Fruit fly (Drosophila melanogaster): ENCODE results near the gene Rbp9.

Rbp9 gene

dm6 chr2L:2976829-2977228, 22.3 kb downstream of the Rbp9 start, which contains the start of the genes CG9641 and CG3165 (continued):
- TF ChIP-seq CG16813 (GFP tag; IDR thresholded peaks at IDR 0.05; ENCODE audit: partially characterized antibody) (peak; percentile 97), slp2 (GFP tag; optimal IDR thresholded peaks at IDR 0.05) (peak; percentile 82), ttk (GFP tag; IDR thresholded peaks at IDR 0.05) (peak; percentile 73), odd (GFP tag; optimal IDR thresholded peaks at IDR 0.05) (no peak), Ada2b (GFP tag; IDR thresholded peaks at IDR 0.05) (peak; percentile 72), gsb (GFP tag; IDR thresholded peaks at IDR 0.05) (peak; percentile 66; the same call in 1 of the 2 replicates), CG2129 (GFP tag; IDR thresholded peaks at IDR 0.05; ENCODE audit: partially characterized antibody) (peak; percentile 91), Deaf1 (tag; optimal IDR thresholded peaks at IDR 0.05) (no peak), chn (GFP tag; optimal IDR thresholded peaks at IDR 0.05) (peak; percentile 91), CG18599 (GFP tag; optimal IDR thresholded peaks at IDR 0.05) (peak; percentile 89), nmo (GFP tag; optimal IDR thresholded peaks at IDR 0.05) (peak; percentile 91), CG31224 (GFP tag; IDR thresholded peaks at IDR 0.05) (peak; percentile 49; the same call in 1 of the 2 replicates), CG3847 (GFP tag; IDR thresholded peaks at IDR 0.05) (peak; percentile 88), Eip74EF (GFP tag; optimal IDR thresholded peaks at IDR 0.05) (no peak), D19B (GFP tag; optimal IDR thresholded peaks at IDR 0.05) (no peak), lbe (GFP tag; optimal IDR thresholded peaks at IDR 0.05) (peak; percentile 89), CG12236 (GFP tag; optimal IDR thresholded peaks at IDR 0.05) (peak; percentile 74), CG10147 (GFP tag; optimal IDR thresholded peaks at IDR 0.05) (peak; percentile 82), danr (GFP tag; IDR thresholded peaks at IDR 0.05) (peak; percentile 67; the same call in 1 of the 2 replicates), rib (GFP tag; IDR thresholded peaks at IDR 0.05) (no peak), CG6689 (GFP tag; IDR thresholded peaks at IDR 0.05) (peak; percentile 88), gt (GFP tag; IDR thresholded peaks at IDR 0.05) (peak; percentile 55; the same call in 1 of the 2 replicates), dimm (GFP tag; IDR thresholded peaks at IDR 0.05) (no peak), pan (optimal IDR thresholded peaks at IDR 0.05) (no peak), pan (GFP tag; optimal IDR thresholded peaks at IDR 0.05 in 1 of 2, IDR thresholded peaks at IDR 0.05 in 1 of 2) (peak in 1 of 2 experiments; percentile 79), crp (GFP tag; optimal IDR thresholded peaks at IDR 0.05) (peak in 1 of 2 experiments; percentile 46), Hand (GFP tag; optimal IDR thresholded peaks at IDR 0.05) (peak; percentile 50), eve (GFP tag; optimal IDR thresholded peaks at IDR 0.05) (no peak), CG7963 (GFP tag; IDR thresholded peaks at IDR 0.05; ENCODE audit: partially characterized antibody) (peak; percentile 64), hbn (GFP tag; IDR thresholded peaks at IDR 0.05; ENCODE audit: partially characterized antibody) (peak; percentile 98), run (tag; optimal IDR thresholded peaks at IDR 0.05) (peak; percentile 20), ken (GFP tag; IDR thresholded peaks at IDR 0.05) (peak; percentile 86), CG2116 (GFP tag; optimal IDR thresholded peaks at IDR 0.05) (peak; percentile 72), HLH4C (GFP tag; IDR thresholded peaks at IDR 0.05; ENCODE audit: partially characterized antibody) (peak; percentile 90), bbx (GFP tag; IDR thresholded peaks at IDR 0.05; ENCODE audit: partially characterized antibody) (peak; percentile 89), CG17186 (GFP tag; optimal IDR thresholded peaks at IDR 0.05) (peak; percentile 75), CG3281 (GFP tag; optimal IDR thresholded peaks at IDR 0.05) (peak; percentile 76), CG13624 (GFP tag; optimal IDR thresholded peaks at IDR 0.05) (peak; percentile 92), bab2 (GFP tag; optimal IDR thresholded peaks at IDR 0.05) (peak; percentile 90), dm (GFP tag; optimal IDR thresholded peaks at IDR 0.05) (peak; percentile 77), knrl (GFP tag; IDR thresholded peaks at IDR 0.05; ENCODE audit: partially characterized antibody) (peak; percentile 97), ci (GFP tag; IDR thresholded peaks at IDR 0.05) (peak; percentile 80), cwo (GFP tag; optimal IDR thresholded peaks at IDR 0.05) (peak; percentile 73), nerfin-2 (GFP tag; IDR thresholded peaks at IDR 0.05; ENCODE audit: partially characterized antibody) (peak; percentile 88), CG12155 (GFP tag; optimal IDR thresholded peaks at IDR 0.05) (peak; percentile 86), CG9437 (GFP tag; optimal IDR thresholded peaks at IDR 0.05) (peak; percentile 69), CG11456 (GFP tag; IDR thresholded peaks at IDR 0.05) (peak; percentile 90), NK7.1 (GFP tag; optimal IDR thresholded peaks at IDR 0.05) (peak; percentile 66), Tbp (GFP tag; optimal IDR thresholded peaks at IDR 0.05) (no peak), dati (GFP tag; IDR thresholded peaks at IDR 0.05) (no peak)

Data from whole organism, embryonic.